Worm (Caenorhabditis elegans) whole organism, L1 larva: ENCODE data around the gene sqd-1.

Source experiments
- C16A3.4 ChIP-seq: fragments of 150-350 bp; optimal IDR thresholded peaks from 2 replicates; lab custom pipeline; 2014; ENCODE audit warnings: missing biosample characterization, missing genetic modification characterization
- C34B4.2 ChIP-seq: sonication (generic microtip); optimal IDR thresholded peaks from 2 replicates; lab custom pipeline; 2017; ENCODE audit warnings: mild to moderate bottlenecking, missing genetic modification characterization, missing compliant biosample characterization
- aha-1 ChIP-seq: fragments of 150-350 bp; optimal IDR thresholded peaks from 2 replicates; lab custom pipeline; 2014; ENCODE audit warnings: missing biosample characterization, missing genetic modification characterization
- alr-1 ChIP-seq: fragments of 200-800 bp; sonication (Bioruptor generic); optimal IDR thresholded peaks from 2 replicates; lab custom pipeline; 2018; ENCODE audit warnings: borderline replicate concordance, mild to moderate bottlenecking, missing genetic modification characterization, missing compliant biosample characterization
- ceh-8 ChIP-seq: fragments of 200-800 bp; sonication (Bioruptor generic); optimal IDR thresholded peaks from 2 replicates; lab custom pipeline; 2018; ENCODE audit warnings: mild to moderate bottlenecking, missing genetic modification characterization, moderate library complexity, missing compliant biosample characterization
- ceh-82 ChIP-seq, 3 experiments: fragments of 150-350 bp in 1 of 3; sonication (generic microtip) in 2 of 3; optimal IDR thresholded peaks; 2 replicates each; lab custom pipeline; 2014 to 2017; ENCODE audit warnings: missing biosample characterization in 3 of 3, missing genetic modification characterization in 3 of 3
- ces-1 ChIP-seq: fragments of 150-350 bp; optimal IDR thresholded peaks from 2 replicates; lab custom pipeline; 2014; ENCODE audit warnings: missing biosample characterization, missing genetic modification reagents, missing genetic modification characterization
- dpl-1 ChIP-seq, 3 experiments: fragments of 150-350 bp in 2 of 3; sonication (generic microtip) in 1 of 3; optimal IDR thresholded peaks; 2 replicates each; lab custom pipeline; 2014 to 2017; ENCODE audit warnings: missing biosample characterization in 3 of 3, missing genetic modification characterization in 3 of 3, missing genetic modification reagents in 3 of 3
- efl-1 ChIP-seq, 4 experiments: fragments of 150-350 bp; optimal IDR thresholded peaks in 3 of 4; peaks in 1 of 4; 1 replicate in 1 of 4; 2 replicates in 3 of 4; lab custom pipeline; 2014; ENCODE audit warnings: missing biosample characterization in 2 of 4, missing genetic modification characterization in 2 of 4, missing genetic modification reagents in 2 of 4
- egl-27 ChIP-seq, 2 experiments: fragments of 150-350 bp in 1 of 2; sonication (generic microtip); optimal IDR thresholded peaks; 3 replicates each; lab custom pipeline; 2017 to 2018; ENCODE audit warnings: missing biosample characterization in 2 of 2, missing genetic modification characterization in 2 of 2, missing genetic modification reagents in 2 of 2
- elt-3 ChIP-seq, 6 experiments: fragments of 150-350 bp in 1 of 6; sonication (generic microtip); optimal IDR thresholded peaks; 2 replicates each; lab custom pipeline; 2017 to 2018; ENCODE audit warnings: missing biosample characterization in 6 of 6, missing genetic modification characterization in 6 of 6, inconsistent platforms in 1 of 6
- ets-5 ChIP-seq: fragments of 200-800 bp; sonication (Bioruptor generic); IDR thresholded peaks from 2 replicates; pipeline ENCODE4 v1.3.6; 2022; ENCODE audit warnings: missing genetic modification characterization, missing compliant biosample characterization
- fkh-8 ChIP-seq: sonication (generic microtip); optimal IDR thresholded peaks from 2 replicates; lab custom pipeline; 2016; ENCODE audit warnings: mild to moderate bottlenecking, missing genetic modification characterization, missing compliant biosample characterization
- grh-1 ChIP-seq: fragments of 200-800 bp; sonication (Bioruptor generic); IDR thresholded peaks from 2 replicates; pipeline ENCODE4 v1.3.6; 2022; ENCODE audit warnings: missing genetic modification reagents, missing genetic modification characterization, missing compliant biosample characterization
- irx-1 ChIP-seq: sonication (generic microtip); optimal IDR thresholded peaks from 2 replicates; lab custom pipeline; 2016; ENCODE audit warnings: missing genetic modification characterization, missing compliant biosample characterization
- lin-13 ChIP-seq: fragments of 150-350 bp; optimal IDR thresholded peaks from 2 replicates; lab custom pipeline; 2014; ENCODE audit warnings: missing biosample characterization, missing genetic modification reagents, missing genetic modification characterization
- lin-14 ChIP-seq: fragments of 200-800 bp; sonication (Bioruptor generic); optimal IDR thresholded peaks from 2 replicates; lab custom pipeline; 2018; ENCODE audit warnings: mild to moderate bottlenecking, missing genetic modification characterization, moderate library complexity, missing compliant biosample characterization
- nhr-11 ChIP-seq: fragments of 150-350 bp; optimal IDR thresholded peaks from 2 replicates; lab custom pipeline; 2014; ENCODE audit warnings: missing biosample characterization, missing genetic modification characterization
- nhr-20 ChIP-seq: sonication (generic microtip); optimal IDR thresholded peaks from 2 replicates; lab custom pipeline; 2016; ENCODE audit warnings: mild to moderate bottlenecking, missing genetic modification characterization, missing compliant biosample characterization
- nhr-28 ChIP-seq: fragments of 150-350 bp; optimal IDR thresholded peaks from 2 replicates; lab custom pipeline; 2014; ENCODE audit warnings: missing biosample characterization, missing genetic modification characterization
- nhr-47 ChIP-seq: sonication (generic microtip); optimal IDR thresholded peaks from 2 replicates; lab custom pipeline; 2016; ENCODE audit warnings: mild to moderate bottlenecking, missing genetic modification characterization, moderate library complexity, missing compliant biosample characterization
- nhr-71 ChIP-seq: sonication (generic microtip); optimal IDR thresholded peaks from 2 replicates; lab custom pipeline; 2016; ENCODE audit warnings: mild to moderate bottlenecking, missing genetic modification characterization, moderate library complexity, missing compliant biosample characterization
- pag-3 ChIP-seq: sonication (generic microtip); optimal IDR thresholded peaks from 2 replicates; lab custom pipeline; 2017; ENCODE audit warnings: missing genetic modification characterization, mild to moderate bottlenecking, missing compliant biosample characterization, antibody characterized with exemption, borderline replicate concordance; ENCODE audit not compliant: insufficient read depth
- snpc-4 ChIP-seq: fragments of 150-350 bp; optimal IDR thresholded peaks from 2 replicates; lab custom pipeline; 2014; ENCODE audit warnings: missing biosample characterization, missing genetic modification characterization
- snu-23 ChIP-seq: sonication (generic microtip); optimal IDR thresholded peaks from 2 replicates; lab custom pipeline; 2016; ENCODE audit warnings: missing genetic modification characterization, missing compliant biosample characterization
- sup-37 ChIP-seq: fragments of 200-800 bp; sonication (Bioruptor generic); optimal IDR thresholded peaks from 2 replicates; lab custom pipeline; 2018; ENCODE audit warnings: mild to moderate bottlenecking, missing genetic modification characterization, missing compliant biosample characterization
- swsn-7 ChIP-seq: sonication (generic microtip); optimal IDR thresholded peaks from 2 replicates; lab custom pipeline; 2016; ENCODE audit warnings: missing genetic modification characterization, missing compliant biosample characterization
- unc-86 ChIP-seq: sonication (generic microtip); optimal IDR thresholded peaks from 2 replicates; lab custom pipeline; 2016; ENCODE audit warnings: missing genetic modification characterization, missing compliant biosample characterization
- zip-4 ChIP-seq: fragments of 200-800 bp; sonication (Bioruptor generic); optimal IDR thresholded peaks from 2 replicates; lab custom pipeline; 2018; ENCODE audit warnings: mild to moderate bottlenecking, missing genetic modification characterization, moderate library complexity, missing compliant biosample characterization
- ztf-11 ChIP-seq, 2 experiments: sonication (generic microtip); optimal IDR thresholded peaks; 2 replicates each; lab custom pipeline; 2016 to 2017; ENCODE audit warnings: missing genetic modification characterization in 2 of 2, missing biosample characterization in 1 of 2, missing compliant biosample characterization in 1 of 2

sqd-1 gene

DNA sequence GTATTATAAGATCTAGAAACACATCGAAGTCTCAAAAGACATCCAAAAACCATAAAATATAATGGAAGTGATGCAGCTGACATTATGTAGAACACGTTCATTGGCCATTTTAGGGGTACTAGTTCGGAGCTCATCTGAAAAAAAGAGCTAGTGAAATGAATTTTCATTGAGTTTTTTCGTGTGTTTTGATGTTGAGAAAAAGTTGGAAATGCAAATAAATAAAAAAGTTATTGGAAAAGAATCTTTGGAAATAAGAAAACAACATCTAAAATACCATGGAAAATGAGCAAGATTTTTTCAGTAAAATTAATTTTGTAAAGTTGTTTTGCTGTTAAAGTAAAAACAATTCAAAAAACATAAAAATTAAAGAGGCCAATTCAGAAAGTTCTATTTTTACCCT, 33.2 kb upstream of the sqd-1 start, which contains the start of gene srv-24:
TSS of gene srv-24 (minus strand) at position 101 of the 400 bp plus-strand sequence.
- no peak for TF ChIP-seq irx-1 (tag; lab: Kevin White, UChicago)
- no peak for TF ChIP-seq pag-3

DNA sequence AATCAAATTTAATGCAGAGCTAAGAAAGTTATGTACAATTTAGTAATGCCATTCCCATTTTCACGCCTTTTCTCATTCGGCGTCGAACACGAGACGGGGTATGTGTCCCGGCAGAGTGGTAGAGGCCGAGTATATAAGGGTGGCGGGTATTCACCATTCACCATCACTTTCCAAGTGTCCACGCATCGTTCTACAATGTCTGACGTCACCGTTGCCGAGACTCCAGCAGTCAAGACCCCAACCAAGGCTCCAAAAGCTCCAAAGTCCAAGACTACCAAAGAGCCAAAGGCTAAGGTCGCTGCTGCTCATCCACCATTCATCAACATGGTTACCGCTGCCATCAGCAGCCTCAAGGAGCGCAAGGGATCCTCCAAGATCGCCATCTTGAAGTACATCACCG, 29.9 kb upstream of the sqd-1 start, which contains the start of gene hil-2:
TSS of gene hil-2 (plus strand) at position 160 of the 400 bp plus-strand sequence.
- TF ChIP-seq ces-1 (GFP tag; lab: Kevin White, UChicago) (no peak), efl-1 (optimal IDR thresholded peaks at IDR 0.05; lab: Kevin White, UChicago) (peak in 1 of 2 experiments; percentile 23), efl-1 (GFP tag; optimal IDR thresholded peaks at IDR 0.05 in 1 of 2; lab: Kevin White, UChicago) (no peak), nhr-71 (tag; lab: Kevin White, UChicago) (peak; percentile 17), unc-86 (tag; lab: Kevin White, UChicago) (peak; percentile 23), aha-1 (tag; lab: Kevin White, UChicago) (no peak), ceh-8 (no peak), ceh-82 (tag; optimal IDR thresholded peaks at IDR 0.05; lab: Kevin White, UChicago) (peak in 1 of 3 experiments; percentile 44), grh-1 (GFP tag; lab: Robert Waterston, UW) (0 out of 2 replicates have a peak, but pooled peaks have one; percentile 31), zip-4 (GFP tag; lab: Kevin White, UChicago) (no peak), ztf-11 (tag; optimal IDR thresholded peaks at IDR 0.05; lab: Kevin White, UChicago) (peak in 1 of 2 experiments; percentile 4), swsn-7 (peak; percentile 40), nhr-11 (no peak), dpl-1 (GFP tag; optimal IDR thresholded peaks at IDR 0.05; lab: Kevin White, UChicago) (peak in 1 of 3 experiments; percentile 13), C16A3.4 (tag; lab: Kevin White, UChicago) (peak; percentile 4), nhr-47 (tag; lab: Kevin White, UChicago) (peak; percentile 23), alr-1 (tag; lab: Kevin White, UChicago) (no peak), elt-3 (tag; optimal IDR thresholded peaks at IDR 0.05; lab: Kevin White, UChicago) (no peak)

DNA sequence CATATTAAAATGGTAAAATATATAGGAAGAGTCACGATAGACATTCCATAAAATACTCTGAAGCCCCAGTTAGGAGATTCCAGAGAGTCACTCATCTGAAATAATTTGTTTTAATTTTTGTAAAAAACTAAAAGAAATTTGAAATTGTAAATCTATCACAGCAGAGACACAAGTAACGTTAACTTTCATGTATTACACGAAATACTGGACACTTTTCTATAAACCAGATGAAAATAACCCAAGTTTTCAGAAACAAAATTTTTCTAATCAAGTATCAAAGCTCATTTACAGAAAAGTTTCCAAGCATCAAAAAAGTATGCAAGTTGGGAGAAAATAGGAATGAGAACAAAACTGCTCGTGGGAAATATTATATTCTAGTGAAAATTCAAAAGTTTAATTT, 25.7 kb upstream of the sqd-1 start, which contains the start of gene srv-27:
TSS of gene srv-27 (minus strand) at position 101 of the 400 bp plus-strand sequence.
- TF ChIP-seq fkh-8 (tag; lab: Kevin White, UChicago) (peak; percentile 16), nhr-47 (tag; lab: Kevin White, UChicago) (no peak)

ce11 chrIV:6299523-6299922, 24.5 kb upstream of the sqd-1 start:
- TF ChIP-seq swsn-7 (no peak), ets-5 (no peak), lin-14 (GFP tag; lab: Kevin White, UChicago) (no peak), sup-37 (GFP tag; lab: Kevin White, UChicago) (no peak), snpc-4 (tag; lab: Kevin White, UChicago) (no peak), C34B4.2 (tag; lab: Kevin White, UChicago) (no peak), snu-23 (GFP tag; lab: Kevin White, UChicago) (no peak), nhr-20 (tag; lab: Kevin White, UChicago) (no peak), nhr-28 (tag; lab: Kevin White, UChicago) (no peak), egl-27 (tag; optimal IDR thresholded peaks at IDR 0.05; lab: Kevin White, UChicago) (no peak)

DNA sequence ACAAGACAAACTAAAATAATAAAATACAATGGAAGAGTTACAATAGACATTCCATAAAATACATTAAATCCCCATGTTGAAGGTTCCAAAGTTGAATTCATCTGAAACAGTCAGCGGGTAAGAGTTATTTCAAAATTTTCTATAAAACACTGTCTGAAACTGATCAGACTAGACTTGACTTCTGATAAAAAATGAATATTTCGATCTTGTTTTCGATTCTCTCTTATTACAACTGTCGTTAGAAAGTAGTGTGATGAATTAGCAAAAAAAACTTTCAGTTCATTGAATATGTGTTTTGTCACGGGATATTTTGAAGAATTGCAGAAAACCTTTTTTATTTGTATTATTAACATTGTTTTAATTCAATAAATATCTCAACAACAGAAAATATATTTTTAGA, 22.2 kb upstream of the sqd-1 start, which contains the start of gene srv-26:
TSS of gene srv-26 (minus strand) at position 101 of the 400 bp plus-strand sequence.
- TF ChIP-seq lin-14 (GFP tag; lab: Kevin White, UChicago), result no peak
- no peak for TF ChIP-seq lin-13 (GFP tag; lab: Kevin White, UChicago)
- TF ChIP-seq snpc-4 (tag; lab: Kevin White, UChicago), result no peak
- TF ChIP-seq efl-1 (optimal IDR thresholded peaks at IDR 0.05; lab: Kevin White, UChicago), result no peak
- peak in 1 of 2 experiments; percentile 48 for TF ChIP-seq efl-1 (GFP tag; optimal IDR thresholded peaks at IDR 0.05 in 1 of 2; lab: Kevin White, UChicago)
- TF ChIP-seq sup-37 (GFP tag; lab: Kevin White, UChicago), result no peak
